Worm (Caenorhabditis elegans) whole organism, L1 larva: Measurements from ENCODE around the gene nhr-19.

ENCODE experiments used
- C16A3.4 ChIP-seq: fragments of 150-350 bp; optimal IDR thresholded peaks from 2 replicates; lab custom pipeline; 2014; ENCODE audit warnings: missing biosample characterization, missing genetic modification characterization
- C34B4.2 ChIP-seq: sonication (generic microtip); optimal IDR thresholded peaks from 2 replicates; lab custom pipeline; 2017; ENCODE audit warnings: mild to moderate bottlenecking, missing genetic modification characterization, missing compliant biosample characterization
- ama-1 ChIP-seq: fragments of 150-350 bp; optimal IDR thresholded peaks from 2 replicates; lab custom pipeline; 2014
- blmp-1 ChIP-seq: fragments of 150-350 bp; optimal IDR thresholded peaks from 2 replicates; lab custom pipeline; 2014; ENCODE audit warnings: missing biosample characterization, missing genetic modification characterization
- ceh-88 ChIP-seq: fragments of 200-800 bp; sonication (Bioruptor generic); IDR thresholded peaks from 2 replicates; pipeline ENCODE4 v1.3.6; 2022; ENCODE audit warnings: missing genetic modification characterization, missing compliant biosample characterization
- ceh-90 ChIP-seq: sonication (generic microtip); optimal IDR thresholded peaks from 2 replicates; lab custom pipeline; 2016; ENCODE audit warnings: missing genetic modification characterization, missing compliant biosample characterization
- ces-1 ChIP-seq: fragments of 150-350 bp; optimal IDR thresholded peaks from 2 replicates; lab custom pipeline; 2014; ENCODE audit warnings: missing biosample characterization, missing genetic modification reagents, missing genetic modification characterization
- dpl-1 ChIP-seq, 3 experiments: fragments of 150-350 bp in 2 of 3; sonication (generic microtip) in 1 of 3; optimal IDR thresholded peaks; 2 replicates each; lab custom pipeline; 2014 to 2017; ENCODE audit warnings: missing biosample characterization in 3 of 3, missing genetic modification characterization in 3 of 3, missing genetic modification reagents in 3 of 3
- efl-1 ChIP-seq, 4 experiments: fragments of 150-350 bp; optimal IDR thresholded peaks in 3 of 4; peaks in 1 of 4; 1 replicate in 1 of 4; 2 replicates in 3 of 4; lab custom pipeline; 2014; ENCODE audit warnings: missing biosample characterization in 2 of 4, missing genetic modification characterization in 2 of 4, missing genetic modification reagents in 2 of 4
- egl-13 ChIP-seq: sonication (generic microtip); optimal IDR thresholded peaks from 2 replicates; lab custom pipeline; 2016; ENCODE audit warnings: missing genotype, missing genetic modification reagents, missing genetic modification characterization, missing compliant biosample characterization
- elt-2 ChIP-seq: sonication (generic microtip); optimal IDR thresholded peaks from 2 replicates; lab custom pipeline; 2016; ENCODE audit warnings: missing genetic modification characterization, mild to moderate bottlenecking, inconsistent platforms, missing compliant biosample characterization, missing genetic modification reagents
- elt-3 ChIP-seq, 6 experiments: fragments of 150-350 bp in 1 of 6; sonication (generic microtip); optimal IDR thresholded peaks; 2 replicates each; lab custom pipeline; 2017 to 2018; ENCODE audit warnings: missing biosample characterization in 6 of 6, missing genetic modification characterization in 6 of 6, inconsistent platforms in 1 of 6
- isw-1 ChIP-seq: fragments of 200-800 bp; sonication (Bioruptor generic); IDR thresholded peaks from 2 replicates; pipeline ENCODE4 v1.3.6; 2022; ENCODE audit warnings: missing genetic modification characterization, missing compliant biosample characterization
- jun-1 ChIP-seq: fragments of 150-350 bp; optimal IDR thresholded peaks from 2 replicates; lab custom pipeline; 2014; ENCODE audit warnings: missing biosample characterization, missing genetic modification reagents, missing genetic modification characterization
- lin-13 ChIP-seq: fragments of 150-350 bp; optimal IDR thresholded peaks from 2 replicates; lab custom pipeline; 2014; ENCODE audit warnings: missing biosample characterization, missing genetic modification reagents, missing genetic modification characterization
- lin-14 ChIP-seq: fragments of 200-800 bp; sonication (Bioruptor generic); optimal IDR thresholded peaks from 2 replicates; lab custom pipeline; 2018; ENCODE audit warnings: mild to moderate bottlenecking, missing genetic modification characterization, moderate library complexity, missing compliant biosample characterization
- lin-35 ChIP-seq, 2 experiments: fragments of 150-350 bp; optimal IDR thresholded peaks; 2 replicates each; lab custom pipeline; 2014; ENCODE audit warnings: missing biosample characterization in 2 of 2, missing genetic modification characterization in 2 of 2, missing genetic modification reagents in 2 of 2
- lin-39 ChIP-seq: fragments of 150-350 bp; optimal IDR thresholded peaks from 2 replicates; lab custom pipeline; 2014; ENCODE audit warnings: missing biosample characterization, missing genetic modification reagents, missing genetic modification characterization
- lir-3 ChIP-seq: sonication (generic microtip); optimal IDR thresholded peaks from 2 replicates; lab custom pipeline; 2016; ENCODE audit warnings: mild to moderate bottlenecking, missing genetic modification characterization, moderate library complexity, missing compliant biosample characterization; ENCODE audit not compliant: poor library complexity
- lsy-2 ChIP-seq, 2 experiments: fragments of 150-350 bp; optimal IDR thresholded peaks; 2 replicates each; lab custom pipeline; 2014; ENCODE audit warnings: missing biosample characterization in 2 of 2, missing genetic modification characterization in 2 of 2
- mdl-1 ChIP-seq, 2 experiments: fragments of 150-350 bp; optimal IDR thresholded peaks; 2 replicates each; lab custom pipeline; 2014 to 2017; ENCODE audit warnings: missing biosample characterization in 2 of 2, missing genetic modification characterization in 2 of 2, inconsistent platforms in 1 of 2
- mep-1 ChIP-seq: fragments of 150-350 bp; optimal IDR thresholded peaks from 2 replicates; lab custom pipeline; 2014; ENCODE audit warnings: missing biosample characterization, missing genetic modification characterization
- nhr-19 ChIP-seq: fragments of 200-800 bp; sonication (Bioruptor generic); conservative IDR thresholded peaks from 2 replicates; pipeline ENCODE4 v1.3.6; 2022; ENCODE audit warnings: missing genetic modification characterization, missing compliant biosample characterization
- nhr-20 ChIP-seq: sonication (generic microtip); optimal IDR thresholded peaks from 2 replicates; lab custom pipeline; 2016; ENCODE audit warnings: mild to moderate bottlenecking, missing genetic modification characterization, missing compliant biosample characterization
- nhr-47 ChIP-seq: sonication (generic microtip); optimal IDR thresholded peaks from 2 replicates; lab custom pipeline; 2016; ENCODE audit warnings: mild to moderate bottlenecking, missing genetic modification characterization, moderate library complexity, missing compliant biosample characterization
- nhr-71 ChIP-seq: sonication (generic microtip); optimal IDR thresholded peaks from 2 replicates; lab custom pipeline; 2016; ENCODE audit warnings: mild to moderate bottlenecking, missing genetic modification characterization, moderate library complexity, missing compliant biosample characterization
- nhr-85 ChIP-seq: sonication (generic microtip); peaks from one replicate; lab custom pipeline; 2016; ENCODE audit warnings: missing genetic modification characterization, inconsistent platforms, missing compliant biosample characterization
- nhr-90 ChIP-seq: sonication (generic microtip); optimal IDR thresholded peaks from 2 replicates; lab custom pipeline; 2016; ENCODE audit warnings: mild to moderate bottlenecking, missing genetic modification characterization, missing compliant biosample characterization; ENCODE audit not compliant: poor library complexity
- pax-3 ChIP-seq: fragments of 200-800 bp; sonication (Bioruptor generic); optimal IDR thresholded peaks from 2 replicates; lab custom pipeline; 2018; ENCODE audit warnings: mild to moderate bottlenecking, missing genetic modification characterization, moderate library complexity, missing compliant biosample characterization
- pqm-1 ChIP-seq: sonication (generic microtip); optimal IDR thresholded peaks from 3 replicates; lab custom pipeline; 2017; ENCODE audit warnings: missing biosample characterization, missing genetic modification characterization
- rnt-1 ChIP-seq: sonication (generic microtip); optimal IDR thresholded peaks from 2 replicates; lab custom pipeline; 2016; ENCODE audit warnings: mild to moderate bottlenecking, missing genetic modification characterization, moderate library complexity, missing compliant biosample characterization
- snu-23 ChIP-seq: sonication (generic microtip); optimal IDR thresholded peaks from 2 replicates; lab custom pipeline; 2016; ENCODE audit warnings: missing genetic modification characterization, missing compliant biosample characterization
- swsn-7 ChIP-seq: sonication (generic microtip); optimal IDR thresholded peaks from 2 replicates; lab custom pipeline; 2016; ENCODE audit warnings: missing genetic modification characterization, missing compliant biosample characterization
- tbx-2 ChIP-seq: sonication (generic microtip); optimal IDR thresholded peaks from 2 replicates; lab custom pipeline; 2016; ENCODE audit warnings: missing genetic modification characterization, missing compliant biosample characterization
- unc-130 ChIP-seq: fragments of 150-350 bp; optimal IDR thresholded peaks from 2 replicates; lab custom pipeline; 2017; ENCODE audit warnings: missing biosample characterization, missing genetic modification characterization, inconsistent platforms
- unc-30 ChIP-seq: sonication (generic microtip); optimal IDR thresholded peaks from 2 replicates; lab custom pipeline; 2017; ENCODE audit warnings: missing biosample characterization, missing genetic modification characterization
- unc-98 ChIP-seq: fragments of 200-800 bp; sonication (Bioruptor generic); IDR thresholded peaks from 2 replicates; pipeline ENCODE4 v1.3.6; 2022; ENCODE audit warnings: missing genetic modification characterization, missing compliant biosample characterization
- vab-15 ChIP-seq: sonication (generic microtip); optimal IDR thresholded peaks from 2 replicates; lab custom pipeline; 2017; ENCODE audit warnings: missing genotype, mild to moderate bottlenecking, missing genetic modification characterization, missing compliant biosample characterization
- xbp-1 ChIP-seq: sonication (generic microtip); optimal IDR thresholded peaks from 2 replicates; lab custom pipeline; 2016; ENCODE audit warnings: missing genetic modification characterization, missing compliant biosample characterization
- zip-4 ChIP-seq: fragments of 200-800 bp; sonication (Bioruptor generic); optimal IDR thresholded peaks from 2 replicates; lab custom pipeline; 2018; ENCODE audit warnings: mild to moderate bottlenecking, missing genetic modification characterization, moderate library complexity, missing compliant biosample characterization
- ztf-11 ChIP-seq, 2 experiments: sonication (generic microtip); optimal IDR thresholded peaks; 2 replicates each; lab custom pipeline; 2016 to 2017; ENCODE audit warnings: missing genetic modification characterization in 2 of 2, missing biosample characterization in 1 of 2, missing compliant biosample characterization in 1 of 2
- ztf-4 ChIP-seq: fragments of 150-350 bp; optimal IDR thresholded peaks from 2 replicates; lab custom pipeline; 2014; ENCODE audit warnings: missing biosample characterization, missing genetic modification characterization

The nhr-19 gene

DNA sequence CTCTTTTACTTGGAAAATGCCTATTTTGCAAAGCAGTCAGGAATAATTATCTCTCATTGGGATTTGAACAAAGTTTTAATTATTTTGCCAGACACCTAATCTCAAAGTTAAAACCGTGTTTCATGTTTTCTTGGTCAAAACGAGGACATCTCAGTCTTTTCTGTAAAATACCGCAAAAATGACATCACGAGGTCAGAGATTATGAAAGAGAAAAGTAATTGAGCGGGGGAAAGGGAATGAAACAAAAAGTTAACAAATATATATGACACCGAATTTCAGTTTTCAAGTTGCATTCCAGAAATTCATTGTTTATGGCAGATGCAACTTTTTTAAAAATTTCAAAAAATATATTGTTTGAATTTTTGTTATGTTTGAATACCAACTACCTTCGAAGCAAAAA lies 2.8 kb downstream of the nhr-19 start:
- TF ChIP-seq pqm-1 (no peak), lin-14 (GFP tag; lab: Kevin White, UChicago) (peak; percentile 5), snu-23 (peak; percentile 25), C34B4.2 (tag; lab: Kevin White, UChicago) (no peak), nhr-71 (tag; lab: Kevin White, UChicago) (peak; percentile 45), zip-4 (GFP tag; lab: Kevin White, UChicago) (no peak), blmp-1 (tag; lab: Kevin White, UChicago) (peak; percentile 76), nhr-19 (GFP tag; lab: Robert Waterston, UW) (peak; percentile 56), unc-30 (tag; lab: Kevin White, UChicago) (no peak), nhr-85 (tag; lab: Kevin White, UChicago) (peak; percentile 70), egl-13 (no peak), nhr-20 (peak; percentile 55), jun-1 (no peak), efl-1 (optimal IDR thresholded peaks at IDR 0.05; lab: Kevin White, UChicago) (no peak), efl-1 (GFP tag; optimal IDR thresholded peaks at IDR 0.05 in 1 of 2; lab: Kevin White, UChicago) (peak in 1 of 2 experiments; percentile 50)

DNA sequence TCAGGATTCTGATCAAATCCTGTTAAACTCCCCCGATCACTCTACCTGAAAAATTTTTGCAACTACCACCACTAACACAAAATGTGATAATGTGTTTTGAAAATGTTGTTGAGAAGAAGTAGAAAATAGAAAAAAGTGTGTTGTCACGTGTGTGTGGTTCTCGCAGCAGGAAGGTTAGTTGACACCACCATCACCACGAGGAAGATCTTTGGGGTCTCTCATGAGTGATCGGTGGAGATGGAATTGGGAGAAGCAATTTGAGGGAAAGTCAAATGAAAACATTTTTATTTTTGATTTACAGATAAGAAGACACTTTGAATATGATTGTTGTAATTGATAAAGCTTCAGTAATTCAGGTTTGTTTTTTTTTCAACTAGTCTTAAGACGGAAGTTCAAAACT lies 3.6 kb downstream of the nhr-19 start:
- TF ChIP-seq unc-98 (GFP tag; lab: Robert Waterston, UW) (no peak), lin-13 (peak; percentile 44), nhr-20 (peak; percentile 92), lin-35 (GFP tag; optimal IDR thresholded peaks at IDR 0.05; lab: Kevin White, UChicago) (peak; percentile 34 to 65), nhr-71 (tag; lab: Kevin White, UChicago) (peak; percentile 88), C16A3.4 (tag; lab: Kevin White, UChicago) (peak; percentile 53), nhr-90 (tag; lab: Kevin White, UChicago) (peak; percentile 66), efl-1 (optimal IDR thresholded peaks at IDR 0.05; lab: Kevin White, UChicago) (no peak), efl-1 (GFP tag; optimal IDR thresholded peaks at IDR 0.05 in 1 of 2; lab: Kevin White, UChicago) (peak in 1 of 2 experiments; percentile 90), swsn-7 (peak; percentile 6), lin-39 (peak; percentile 12), ces-1 (GFP tag; lab: Kevin White, UChicago) (no peak), pax-3 (tag; lab: Kevin White, UChicago) (peak; percentile 24), dpl-1 (GFP tag; optimal IDR thresholded peaks at IDR 0.05; lab: Kevin White, UChicago) (peak in 1 of 3 experiments; percentile 25), vab-15 (peak; percentile 72), C34B4.2 (tag; lab: Kevin White, UChicago) (no peak), ceh-88 (GFP tag; lab: Robert Waterston, UW) (no peak), mdl-1 (tag; optimal IDR thresholded peaks at IDR 0.05; lab: Kevin White, UChicago) (peak in 1 of 2 experiments; percentile 92), nhr-47 (peak; percentile 11), unc-130 (tag; lab: Kevin White, UChicago) (peak; percentile 81), mep-1 (tag; lab: Kevin White, UChicago) (peak; percentile 24), blmp-1 (tag; lab: Kevin White, UChicago) (peak; percentile 86), ztf-11 (tag; optimal IDR thresholded peaks at IDR 0.05; lab: Kevin White, UChicago) (no peak), tbx-2 (tag; lab: Kevin White, UChicago) (peak; percentile 49), snu-23 (peak; percentile 84), elt-3 (tag; optimal IDR thresholded peaks at IDR 0.05; lab: Kevin White, UChicago) (peak in 2 of 6 experiments; percentile 33 to 78), ceh-90 (tag; lab: Kevin White, UChicago) (no peak), nhr-85 (tag; lab: Kevin White, UChicago) (peak; percentile 91), rnt-1 (tag; lab: Kevin White, UChicago) (peak; percentile 77), lin-14 (GFP tag; lab: Kevin White, UChicago) (peak; percentile 83), xbp-1 (tag; lab: Kevin White, UChicago) (peak; percentile 21), nhr-19 (GFP tag; lab: Robert Waterston, UW) (peak; percentile 90), lir-3 (peak; percentile 57), elt-2 (tag; lab: Kevin White, UChicago) (no peak), ztf-4 (peak; percentile 80), isw-1 (GFP tag; lab: Robert Waterston, UW) (no peak), lsy-2 (tag; optimal IDR thresholded peaks at IDR 0.05; lab: Kevin White, UChicago) (peak; percentile 53 to 64), ama-1 (lab: Kevin White, UChicago) (peak; percentile 68)
- TF ChIP-seq, all 84 proteins: peak for 29
